Fruit fly (Drosophila melanogaster): Measurements from ENCODE around the gene dmt.

The dmt gene

dm6 chr3R:9677734-9678341, 33.1 kb upstream of the dmt start, which contains the start of gene p23 (continued):
- no peak for TF ChIP-seq CG13424 (tag; optimal IDR thresholded peaks at IDR 0.05)
- no peak for TF ChIP-seq seq (GFP tag; IDR thresholded peaks at IDR 0.05)
- TF ChIP-seq nerfin-2 (GFP tag; IDR thresholded peaks at IDR 0.05; ENCODE audit: partially characterized antibody) = 0 out of 2 replicates have a peak, but pooled peaks have one; percentile 50
- TF ChIP-seq CG10979 (tag; optimal IDR thresholded peaks at IDR 0.05) = no peak
- no peak for TF ChIP-seq hth (optimal IDR thresholded peaks at IDR 0.05)
- TF ChIP-seq en (GFP tag; optimal IDR thresholded peaks at IDR 0.05) = no peak
- no peak for TF ChIP-seq chn (GFP tag; optimal IDR thresholded peaks at IDR 0.05)
- no peak for TF ChIP-seq ash1 (GFP tag; optimal IDR thresholded peaks at IDR 0.05)
- no peak for TF ChIP-seq CG9817 (tag; optimal IDR thresholded peaks at IDR 0.05)
- no peak for TF ChIP-seq CG14441 (GFP tag; IDR thresholded peaks at IDR 0.05)
- no peak for TF ChIP-seq Optix (GFP tag; IDR thresholded peaks at IDR 0.05)
- no peak for TF ChIP-seq Gug (GFP tag; IDR thresholded peaks at IDR 0.05)
- TF ChIP-seq CkIIα-i1 (GFP tag; IDR thresholded peaks at IDR 0.05) = no peak
- peak; percentile 15 for TF ChIP-seq Bdp1 (GFP tag; optimal IDR thresholded peaks at IDR 0.05)
- TF ChIP-seq CG16813 (GFP tag; IDR thresholded peaks at IDR 0.05; ENCODE audit: partially characterized antibody) = peak; percentile 62
- no peak for TF ChIP-seq Camta (GFP tag; optimal IDR thresholded peaks at IDR 0.05)
- TF ChIP-seq ind (GFP tag; optimal IDR thresholded peaks at IDR 0.05) = no peak
- no peak for TF ChIP-seq CG12236 (GFP tag; optimal IDR thresholded peaks at IDR 0.05)
- TF ChIP-seq pita (GFP tag; optimal IDR thresholded peaks at IDR 0.05) = peak; percentile 94
- peak; percentile 86 for TF ChIP-seq HmgZ (tag; optimal IDR thresholded peaks at IDR 0.05)
- TF ChIP-seq CG7556 (GFP tag; optimal IDR thresholded peaks at IDR 0.05) = no peak
- TF ChIP-seq bcd (GFP tag; optimal IDR thresholded peaks at IDR 0.05) = no peak
- no peak; the same call in 1 of the 2 replicates for TF ChIP-seq CG9932 (GFP tag; IDR thresholded peaks at IDR 0.05)
- TF ChIP-seq cas (GFP tag; IDR thresholded peaks at IDR 0.05) = no peak
- TF ChIP-seq D (optimal IDR thresholded peaks at IDR 0.05) = peak; percentile 21
- TF ChIP-seq D (GFP tag; optimal IDR thresholded peaks at IDR 0.05) = no peak
- no peak for TF ChIP-seq Hr51 (GFP tag; optimal IDR thresholded peaks at IDR 0.05)
- TF ChIP-seq CG1024 (GFP tag; IDR thresholded peaks at IDR 0.05) = no peak
- TF ChIP-seq Oli (tag; optimal IDR thresholded peaks at IDR 0.05) = no peak
- TF ChIP-seq Adf1 (GFP tag; IDR thresholded peaks at IDR 0.05) = no peak
- TF ChIP-seq btn (GFP tag; optimal IDR thresholded peaks at IDR 0.05) = no peak
- no peak for TF ChIP-seq dysf (GFP tag; IDR thresholded peaks at IDR 0.05)
- TF ChIP-seq tap (tag; optimal IDR thresholded peaks at IDR 0.05) = no peak
- TF ChIP-seq ewg (GFP tag; optimal IDR thresholded peaks at IDR 0.05) = peak; percentile 41
- TF ChIP-seq hbn (GFP tag; IDR thresholded peaks at IDR 0.05; ENCODE audit: partially characterized antibody) = 0 out of 2 replicates have a peak, but pooled peaks have one; percentile 40
- TF ChIP-seq HLHmδ (GFP tag; optimal IDR thresholded peaks at IDR 0.05) = no peak
- no peak for TF ChIP-seq CG3163 (GFP tag; optimal IDR thresholded peaks at IDR 0.05)
- TF ChIP-seq bbx (GFP tag; IDR thresholded peaks at IDR 0.05; ENCODE audit: partially characterized antibody) = peak; percentile 60
- no peak for TF ChIP-seq lbe (GFP tag; optimal IDR thresholded peaks at IDR 0.05)
- TF ChIP-seq cad (GFP tag; optimal IDR thresholded peaks at IDR 0.05) = no peak
- no peak for TF ChIP-seq slbo (GFP tag; IDR thresholded peaks at IDR 0.05)
- no peak for TF ChIP-seq CG12071 (GFP tag; optimal IDR thresholded peaks at IDR 0.05)
- TF ChIP-seq corto (GFP tag; optimal IDR thresholded peaks at IDR 0.05) = no peak
- no peak for TF ChIP-seq fd3F (GFP tag; optimal IDR thresholded peaks at IDR 0.05)
- TF ChIP-seq insv (GFP tag; optimal IDR thresholded peaks at IDR 0.05) = peak in 1 of 2 experiments; percentile 29
- TF ChIP-seq row (GFP tag; IDR thresholded peaks at IDR 0.05) = peak; percentile 32; the same call in 1 of the 3 replicates
- no peak for TF ChIP-seq CG2889 (GFP tag; IDR thresholded peaks at IDR 0.05)
- TF ChIP-seq gem (tag; optimal IDR thresholded peaks at IDR 0.05) = no peak
- TF ChIP-seq jigr1 (GFP tag; IDR thresholded peaks at IDR 0.05) = no peak
- TF ChIP-seq CG10431 (GFP tag; optimal IDR thresholded peaks at IDR 0.05) = no peak
- no peak for TF ChIP-seq Ets65A (GFP tag)
